Fruit fly (Drosophila melanogaster) whole organism, wandering third instar larva: Measurements from ENCODE around the gene CG11726.

Source experiments
- Abd-B ChIP-seq: fragments of >200 bp; optimal IDR thresholded peaks from 2 replicates; lab custom pipeline; 2017; ENCODE audit warnings: missing biosample characterization, missing genetic modification characterization
- Dfd ChIP-seq: fragments of >200 bp; optimal IDR thresholded peaks from 2 replicates; lab custom pipeline; 2017; ENCODE audit warnings: missing biosample characterization, missing genetic modification characterization
- Jra ChIP-seq: sonication (Bioruptor generic); optimal IDR thresholded peaks from 2 replicates; lab custom pipeline; 2016; ENCODE audit warnings: missing biosample characterization, missing genetic modification characterization
- Mio ChIP-seq: sonication (Bioruptor generic); optimal IDR thresholded peaks from 2 replicates; lab custom pipeline; 2016; ENCODE audit warnings: missing biosample characterization, missing genetic modification characterization
- Myc ChIP-seq: fragments of >200 bp; optimal IDR thresholded peaks from 2 replicates; lab custom pipeline; 2017
- br ChIP-seq: fragments of 200-800 bp; sonication (Bioruptor generic); optimal IDR thresholded peaks from 2 replicates; lab custom pipeline; 2016; ENCODE audit warnings: missing biosample characterization, missing genetic modification characterization
- brk ChIP-seq: fragments of 200-800 bp; sonication (Bioruptor generic); optimal IDR thresholded peaks from 2 replicates; lab custom pipeline; 2016; ENCODE audit warnings: missing biosample characterization, mild to moderate bottlenecking, missing genetic modification characterization
- foxo ChIP-seq, 2 experiments: fragments of 200-800 bp; sonication (Bioruptor generic); optimal IDR thresholded peaks; 2 replicates in 1 of 2; 3 replicates in 1 of 2; lab custom pipeline; 2016 to 2017; ENCODE audit warnings: missing biosample characterization in 2 of 2, missing genetic modification characterization in 2 of 2
- pan ChIP-seq: fragments of >200 bp; optimal IDR thresholded peaks from 2 replicates; lab custom pipeline; 2017
- psq ChIP-seq: fragments of 200-800 bp; sonication (Bioruptor generic); optimal IDR thresholded peaks from 3 replicates; lab custom pipeline; 2017; ENCODE audit warnings: missing biosample characterization, mild to moderate bottlenecking, missing genetic modification characterization, moderate library complexity
- usp ChIP-seq: fragments of >200 bp; optimal IDR thresholded peaks from 2 replicates; lab custom pipeline; 2017; ENCODE audit warnings: missing biosample characterization, missing genetic modification characterization

DNA sequence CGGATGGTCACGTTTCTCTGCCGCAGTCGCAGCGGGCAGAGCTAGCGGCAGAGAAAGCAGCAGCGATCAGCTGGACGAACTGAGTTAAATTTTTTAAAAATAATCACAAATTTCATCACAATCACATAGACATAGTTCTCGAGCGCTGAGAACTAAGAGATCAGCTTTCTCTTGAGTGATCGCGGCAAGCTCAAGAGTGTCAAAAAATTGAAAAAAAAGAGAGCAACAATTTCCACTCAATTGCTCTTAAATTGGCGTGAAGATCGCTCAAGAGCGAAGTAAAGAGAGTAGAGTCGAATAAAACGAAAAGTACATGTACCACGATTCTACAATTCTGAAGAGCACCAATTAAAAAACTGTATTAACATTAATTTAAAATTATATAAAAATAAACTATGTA lies 33.9 kb downstream of the CG11726 start:
- no peak for TF ChIP-seq foxo (GFP tag; optimal IDR thresholded peaks at IDR 0.05; lab: Kevin White, UChicago)
- TF ChIP-seq psq (GFP tag; lab: Kevin White, UChicago): no peak
- no peak for TF ChIP-seq Mio (GFP tag; lab: Kevin White, UChicago)
- no peak for TF ChIP-seq brk (GFP tag; lab: Kevin White, UChicago)
- TF ChIP-seq pan (lab: Kevin White, UChicago): no peak
- TF ChIP-seq Dfd (GFP tag; lab: Kevin White, UChicago): no peak
- TF ChIP-seq Abd-B (GFP tag; lab: Kevin White, UChicago): no peak
- no peak for TF ChIP-seq br (GFP tag; lab: Kevin White, UChicago)
- no peak for TF ChIP-seq usp (GFP tag; lab: Kevin White, UChicago)
- no peak for TF ChIP-seq Myc (lab: Kevin White, UChicago)
- TF ChIP-seq Jra (GFP tag; lab: Kevin White, UChicago): no peak
